Worm (Caenorhabditis elegans) whole organism, L4 larva: ENCODE data around the gene C26B9.1.

Source experiments
- F10B5.3 ChIP-seq: sonication (generic microtip); optimal IDR thresholded peaks from 2 replicates; lab custom pipeline; 2016; ENCODE audit warnings: mild to moderate bottlenecking, missing genetic modification characterization, missing compliant biosample characterization
- F49E8.2 ChIP-seq: sonication (generic microtip); optimal IDR thresholded peaks from 2 replicates; lab custom pipeline; 2016; ENCODE audit warnings: missing compliant biosample characterization, mild to moderate bottlenecking, missing genetic modification characterization, borderline replicate concordance
- R02D3.7 ChIP-seq: fragments of 150-350 bp; sonication (generic microtip); optimal IDR thresholded peaks from 3 replicates; lab custom pipeline; 2014; ENCODE audit warnings: missing biosample characterization, missing genetic modification characterization
- T26A8.4 ChIP-seq: fragments of 200-800 bp; sonication (Bioruptor generic); IDR thresholded peaks from 2 replicates; pipeline ENCODE4 v1.3.6; 2022; ENCODE audit warnings: missing genetic modification characterization, missing compliant biosample characterization
- Y105C5A.15 ChIP-seq: fragments of 200-800 bp; sonication (Bioruptor generic); IDR thresholded peaks from 2 replicates; pipeline ENCODE4 v1.3.6; 2022; ENCODE audit warnings: missing genetic modification characterization, missing compliant biosample characterization
- Y75B8A.6 ChIP-seq: fragments of 200-800 bp; sonication (Bioruptor generic); IDR thresholded peaks from 2 replicates; pipeline ENCODE4 v1.3.6; 2022; ENCODE audit warnings: missing genetic modification reagents, missing genetic modification characterization, missing compliant biosample characterization
- aha-1 ChIP-seq: fragments of 150-350 bp; peaks from one replicate; lab custom pipeline; 2014; ENCODE audit warnings: missing biosample characterization, missing genetic modification characterization
- ceh-20 ChIP-seq: fragments of 200-800 bp; sonication (Bioruptor generic); IDR thresholded peaks from 2 replicates; pipeline ENCODE4 v1.3.6; 2022; ENCODE audit warnings: missing genetic modification reagents, missing genetic modification characterization, missing compliant biosample characterization
- ctbp-1 ChIP-seq: fragments of 200-800 bp; sonication (Bioruptor generic); IDR thresholded peaks from 2 replicates; pipeline ENCODE4 v1.3.6; 2022; ENCODE audit warnings: missing genetic modification reagents, missing genetic modification characterization, missing compliant biosample characterization
- daf-12 ChIP-seq: fragments of 150-350 bp; optimal IDR thresholded peaks from 2 replicates; lab custom pipeline; 2014; ENCODE audit warnings: missing biosample characterization, missing genetic modification reagents, missing genetic modification characterization
- daf-16 ChIP-seq, 3 experiments: sonication (generic microtip); optimal IDR thresholded peaks; 2 replicates each; lab custom pipeline; 2016 to 2017; ENCODE audit warnings: missing genetic modification characterization in 3 of 3, missing genetic modification reagents in 3 of 3, mild to moderate bottlenecking in 2 of 3, missing compliant biosample characterization in 2 of 3, missing biosample characterization in 1 of 3, moderate library complexity in 1 of 3
- dmd-6 ChIP-seq: fragments of 200-800 bp; sonication (Bioruptor generic); IDR thresholded peaks from 2 replicates; pipeline ENCODE4 v1.3.6; 2022; ENCODE audit warnings: missing genetic modification reagents, missing genetic modification characterization, missing compliant biosample characterization
- dmd-9 ChIP-seq: fragments of 200-800 bp; sonication (Bioruptor generic); IDR thresholded peaks from 2 replicates; pipeline ENCODE4 v1.3.6; 2022; ENCODE audit warnings: missing genetic modification reagents, missing genetic modification characterization, missing compliant biosample characterization
- dpl-1 ChIP-seq: fragments of 150-350 bp; optimal IDR thresholded peaks from 2 replicates; lab custom pipeline; 2014; ENCODE audit warnings: missing biosample characterization, missing genetic modification reagents, missing genetic modification characterization
- dve-1 ChIP-seq: sonication (generic microtip); optimal IDR thresholded peaks from 2 replicates; lab custom pipeline; 2017; ENCODE audit warnings: antibody characterized with exemption, mild to moderate bottlenecking, missing genetic modification characterization, missing compliant biosample characterization; ENCODE audit not compliant: insufficient read depth
- fos-1 ChIP-seq: fragments of 150-350 bp; optimal IDR thresholded peaks from 2 replicates; lab custom pipeline; 2014; ENCODE audit warnings: missing biosample characterization, missing genetic modification characterization
- hif-1 ChIP-seq, 2 experiments: sonication (generic microtip); optimal IDR thresholded peaks; 2 replicates each; lab custom pipeline; 2016 to 2017; ENCODE audit warnings: missing compliant biosample characterization in 2 of 2, missing genetic modification characterization in 2 of 2, missing genetic modification reagents in 2 of 2, missing genotype in 2 of 2, mild to moderate bottlenecking in 1 of 2
- hlh-11 ChIP-seq: fragments of 200-800 bp; sonication (Bioruptor generic); optimal IDR thresholded peaks from 2 replicates; lab custom pipeline; 2018; ENCODE audit warnings: mild to moderate bottlenecking, missing genetic modification characterization, missing compliant biosample characterization
- hlh-30 ChIP-seq: sonication (generic microtip); optimal IDR thresholded peaks from 2 replicates; lab custom pipeline; 2017; ENCODE audit warnings: antibody characterized with exemption, mild to moderate bottlenecking, missing genetic modification characterization, missing compliant biosample characterization; ENCODE audit not compliant: insufficient read depth
- lin-13 ChIP-seq: fragments of 150-350 bp; optimal IDR thresholded peaks from 2 replicates; lab custom pipeline; 2014; ENCODE audit warnings: missing biosample characterization, missing genetic modification reagents, missing genetic modification characterization
- lin-15B ChIP-seq: fragments of 150-350 bp; sonication (generic microtip); optimal IDR thresholded peaks from 3 replicates; lab custom pipeline; 2014; ENCODE audit warnings: missing biosample characterization, missing genetic modification characterization
- lin-38 ChIP-seq: fragments of 200-800 bp; sonication (Bioruptor generic); IDR thresholded peaks from 2 replicates; pipeline ENCODE4 v1.3.6; 2022; ENCODE audit warnings: missing genetic modification reagents, missing genetic modification characterization, missing compliant biosample characterization
- lsy-2 ChIP-seq, 2 experiments: fragments of 150-350 bp in 1 of 2; sonication (generic microtip) in 1 of 2; optimal IDR thresholded peaks; 2 replicates each; lab custom pipeline; 2014 to 2017; ENCODE audit warnings: missing biosample characterization in 2 of 2, missing genetic modification characterization in 2 of 2
- madf-5 ChIP-seq, 2 experiments: fragments of 200-800 bp; sonication (Bioruptor generic); IDR thresholded peaks; 2 replicates each; pipeline ENCODE4 v1.3.6; 2022; ENCODE audit warnings: missing compliant biosample characterization in 2 of 2, missing genetic modification characterization in 2 of 2
- madf-9 ChIP-seq: fragments of 200-800 bp; sonication (Bioruptor generic); conservative IDR thresholded peaks from 2 replicates; pipeline ENCODE4 v1.3.6; 2022; ENCODE audit warnings: missing genetic modification reagents, missing genetic modification characterization, missing compliant biosample characterization
- mdl-1 ChIP-seq, 2 experiments: fragments of 150-350 bp in 1 of 2; sonication (generic microtip) in 1 of 2; optimal IDR thresholded peaks; 2 replicates each; lab custom pipeline; 2014 to 2017; ENCODE audit warnings: missing biosample characterization in 2 of 2, missing genetic modification characterization in 2 of 2
- mdt-29 ChIP-seq: fragments of 200-800 bp; sonication (Bioruptor generic); IDR thresholded peaks from 2 replicates; pipeline ENCODE4 v1.3.6; 2022; ENCODE audit warnings: missing genetic modification reagents, missing genetic modification characterization, missing compliant biosample characterization
- mep-1 ChIP-seq: fragments of 150-350 bp; sonication (generic microtip); optimal IDR thresholded peaks from 3 replicates; lab custom pipeline; 2014; ENCODE audit warnings: missing biosample characterization, missing genetic modification characterization
- mes-2 ChIP-seq: sonication (generic microtip); optimal IDR thresholded peaks from 2 replicates; lab custom pipeline; 2016; ENCODE audit warnings: missing genotype, mild to moderate bottlenecking, missing genetic modification characterization, missing compliant biosample characterization; ENCODE audit not compliant: poor library complexity, severe bottlenecking
- mxl-3 ChIP-seq: fragments of 200-800 bp; sonication (Bioruptor generic); optimal IDR thresholded peaks from 2 replicates; lab custom pipeline; 2018; ENCODE audit warnings: mild to moderate bottlenecking, missing genetic modification characterization, missing compliant biosample characterization
- nhr-25 ChIP-seq: sonication (generic microtip); optimal IDR thresholded peaks from 2 replicates; lab custom pipeline; 2017; ENCODE audit warnings: missing genetic modification characterization, mild to moderate bottlenecking, missing compliant biosample characterization, antibody characterized with exemption, moderate library complexity, borderline replicate concordance; ENCODE audit not compliant: insufficient read depth
- nhr-28 ChIP-seq: fragments of 150-350 bp; optimal IDR thresholded peaks from 2 replicates; lab custom pipeline; 2014; ENCODE audit warnings: missing biosample characterization, missing genetic modification characterization
- nhr-41 ChIP-seq: fragments of 200-800 bp; sonication (Bioruptor generic); IDR thresholded peaks from 2 replicates; pipeline ENCODE4 v1.3.6; 2022; ENCODE audit warnings: missing genetic modification reagents, missing genetic modification characterization, missing compliant biosample characterization
- nhr-6 ChIP-seq: fragments of 150-350 bp; optimal IDR thresholded peaks from 2 replicates; lab custom pipeline; 2014; ENCODE audit warnings: missing biosample characterization, missing genetic modification characterization
- nhr-77 ChIP-seq: fragments of 150-350 bp; optimal IDR thresholded peaks from 2 replicates; lab custom pipeline; 2014; ENCODE audit warnings: missing biosample characterization, missing genetic modification characterization
- pha-4 ChIP-seq, 2 experiments: fragments of 150-350 bp in 1 of 2; fragments of 200-800 bp in 1 of 2; sonication (Bioruptor generic) in 1 of 2; IDR thresholded peaks in 1 of 2; optimal IDR thresholded peaks in 1 of 2; 2 replicates each; pipeline versions ENCODE4 v1.3.6 to Lab custom; 2014 to 2022; ENCODE audit warnings: missing genetic modification characterization in 2 of 2, missing genetic modification reagents in 2 of 2, missing biosample characterization in 1 of 2, missing compliant biosample characterization in 1 of 2
- saeg-2 ChIP-seq: fragments of 200-800 bp; sonication (Bioruptor generic); IDR thresholded peaks from 2 replicates; pipeline ENCODE4 v1.3.6; 2022; ENCODE audit warnings: missing genetic modification reagents, missing genetic modification characterization, missing compliant biosample characterization
- sdz-12 ChIP-seq: fragments of 200-800 bp; sonication (Bioruptor generic); optimal IDR thresholded peaks from 2 replicates; lab custom pipeline; 2018; ENCODE audit warnings: mild to moderate bottlenecking, missing genetic modification characterization, missing compliant biosample characterization
- set-16 ChIP-seq: fragments of 200-800 bp; sonication (Bioruptor generic); IDR thresholded peaks from 2 replicates; pipeline ENCODE4 v1.3.6; 2022; ENCODE audit warnings: missing genetic modification reagents, missing genetic modification characterization, missing compliant biosample characterization
- skn-1 ChIP-seq: fragments of 150-350 bp; optimal IDR thresholded peaks from 2 replicates; lab custom pipeline; 2014; ENCODE audit warnings: missing biosample characterization, missing genetic modification characterization
- tag-97 ChIP-seq: fragments of 200-800 bp; sonication (Bioruptor generic); IDR thresholded peaks from 2 replicates; pipeline ENCODE4 v1.3.6; 2022; ENCODE audit warnings: missing genetic modification characterization, missing compliant biosample characterization
- unc-39 ChIP-seq: sonication (generic microtip); optimal IDR thresholded peaks from 2 replicates; lab custom pipeline; 2017; ENCODE audit warnings: missing biosample characterization, missing genetic modification characterization
- unc-62 ChIP-seq, 3 experiments: fragments of 150-350 bp in 1 of 3; sonication (generic microtip); optimal IDR thresholded peaks in 2 of 3; peaks in 1 of 3; 1 replicate in 1 of 3; 2 replicates in 2 of 3; lab custom pipeline; 2014 to 2017; ENCODE audit warnings: missing biosample characterization in 3 of 3, missing genetic modification characterization in 3 of 3, missing genetic modification reagents in 3 of 3, missing genotype in 1 of 3
- ztf-11 ChIP-seq: fragments of 150-350 bp; optimal IDR thresholded peaks from 2 replicates; lab custom pipeline; 2014; ENCODE audit warnings: missing biosample characterization, missing genetic modification characterization

C26B9.1 gene

DNA sequence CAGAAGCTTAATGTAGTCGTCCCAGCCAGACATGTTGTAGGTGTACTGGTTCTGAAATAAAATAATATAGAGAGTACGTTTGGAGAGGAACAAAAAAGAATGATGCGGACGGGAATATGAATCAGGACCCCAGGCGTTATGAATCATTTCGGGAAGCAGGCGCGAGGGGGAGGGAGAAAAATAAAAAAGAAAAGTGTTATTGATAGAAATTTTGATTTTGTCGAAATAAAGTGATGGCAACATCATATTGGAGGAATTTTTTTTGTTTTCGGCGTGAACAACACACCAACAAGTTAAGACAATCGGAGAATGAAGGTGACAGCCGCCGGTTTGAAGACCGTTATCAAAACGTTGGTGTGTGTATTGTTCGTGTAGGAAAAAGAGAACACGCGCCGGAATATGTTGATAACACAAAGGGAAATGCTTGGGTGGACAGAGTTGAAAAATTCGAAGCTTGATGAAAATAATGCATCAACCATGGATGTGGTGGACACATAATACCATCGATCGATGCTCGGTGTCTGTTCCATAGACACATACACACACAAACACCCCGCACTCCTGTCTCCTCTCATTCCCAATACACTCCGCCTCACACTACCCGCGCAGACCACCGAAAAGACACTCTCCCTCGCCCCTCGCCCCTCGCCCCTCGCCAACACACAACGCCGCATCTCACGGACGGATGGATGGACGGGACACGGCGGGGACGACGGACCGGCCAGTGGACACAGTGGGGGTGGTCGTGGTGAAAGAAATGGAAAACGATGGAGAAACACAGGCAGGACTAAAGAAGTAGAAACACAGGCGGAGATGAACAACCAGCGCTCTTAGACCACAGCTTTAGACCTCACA lies 9.9 kb downstream of the C26B9.1 start, which contains the start of gene pfn-2 (continued):
- TF ChIP-seq ctbp-1: 0 out of 2 replicates have a peak, but pooled peaks have one; percentile 13
- TF ChIP-seq mes-2 (tag; lab: Kevin White, UChicago): peak; percentile 31
- TF ChIP-seq aha-1 (tag; lab: Kevin White, UChicago): peak; percentile 98
- TF ChIP-seq dmd-9 (GFP tag; lab: Robert Waterston, UW): 0 out of 2 replicates have a peak, but pooled peaks have one; percentile 32
- no peak for TF ChIP-seq ztf-11 (tag; lab: Kevin White, UChicago)
- TF ChIP-seq lin-38 (GFP tag; lab: Robert Waterston, UW): no peak; the same call in 1 of the 2 replicates
- TF ChIP-seq dpl-1: no peak
- no peak for TF ChIP-seq daf-12 (tag; lab: Kevin White, UChicago)
- TF ChIP-seq nhr-77: no peak
- TF ChIP-seq nhr-41: no peak
- TF ChIP-seq nhr-6 (tag; lab: Kevin White, UChicago): no peak
- no peak for TF ChIP-seq unc-39 (tag; lab: Kevin White, UChicago)
- peak in 1 of 2 experiments; percentile 32 for TF ChIP-seq hif-1 (tag; optimal IDR thresholded peaks at IDR 0.05; lab: Kevin White, UChicago)
- TF ChIP-seq dve-1 (tag; lab: Kevin White, UChicago): peak; percentile 19
- TF ChIP-seq nhr-28: peak; percentile 38
- TF ChIP-seq mxl-3 (GFP tag; lab: Kevin White, UChicago): peak; percentile 85
- peak in 1 of 2 experiments; percentile 14 for TF ChIP-seq lsy-2 (tag; optimal IDR thresholded peaks at IDR 0.05; lab: Kevin White, UChicago)

DNA sequence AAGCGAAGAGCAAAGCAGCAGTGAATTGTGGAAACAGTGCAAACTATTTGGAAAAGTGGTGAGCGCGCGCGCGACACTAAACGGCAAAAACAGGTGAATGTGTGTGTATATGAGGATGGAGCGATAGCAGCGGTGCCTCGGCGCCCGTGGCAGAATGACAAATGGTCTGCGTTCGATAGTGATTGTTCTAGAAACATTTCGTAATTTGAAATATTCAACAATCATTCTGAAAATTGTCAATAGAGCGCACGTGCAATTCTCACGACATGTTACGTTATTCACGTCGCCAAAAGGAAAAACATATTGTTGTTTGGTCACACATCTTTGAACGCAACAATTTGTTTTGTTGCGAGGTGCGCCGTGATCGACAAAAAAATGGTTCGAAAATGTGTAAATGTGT lies 10.9 kb downstream of the C26B9.1 start:
- TF ChIP-seq lsy-2 (tag; optimal IDR thresholded peaks at IDR 0.05; lab: Kevin White, UChicago) (peak in 1 of 2 experiments; percentile 17), R02D3.7 (tag; lab: Kevin White, UChicago) (no peak), hlh-30 (tag; lab: Kevin White, UChicago) (peak; percentile 77), hlh-11 (tag; lab: Kevin White, UChicago) (peak; percentile 68), tag-97 (GFP tag; lab: Robert Waterston, UW) (no peak), Y105C5A.15 (GFP tag; lab: Robert Waterston, UW) (no peak), skn-1 (no peak), unc-62 (GFP tag; optimal IDR thresholded peaks at IDR 0.05 in 1 of 2; lab: Kevin White, UChicago) (no peak), unc-62 (tag; optimal IDR thresholded peaks at IDR 0.05; lab: Kevin White, UChicago) (no peak), madf-5 (GFP tag; IDR thresholded peaks at IDR 0.05; lab: Robert Waterston, UW) (no peak), lin-13 (GFP tag; lab: Kevin White, UChicago) (peak; percentile 18), mdl-1 (tag; optimal IDR thresholded peaks at IDR 0.05; lab: Kevin White, UChicago) (peak in 1 of 2 experiments; percentile 4), madf-9 (no peak), sdz-12 (GFP tag; lab: Kevin White, UChicago) (no peak), nhr-25 (tag; lab: Kevin White, UChicago) (no peak), daf-16 (GFP tag; optimal IDR thresholded peaks at IDR 0.05; lab: Kevin White, UChicago) (no peak), daf-16 (tag; optimal IDR thresholded peaks at IDR 0.05; lab: Kevin White, UChicago) (peak; percentile 97), aha-1 (tag; lab: Kevin White, UChicago) (peak; percentile 100), pha-4 (GFP tag; IDR thresholded peaks at IDR 0.05; lab: Robert Waterston, UW) (no peak), pha-4 (tag; optimal IDR thresholded peaks at IDR 0.05; lab: Kevin White, UChicago) (peak; percentile 44), hif-1 (tag; optimal IDR thresholded peaks at IDR 0.05; lab: Kevin White, UChicago) (peak; percentile 46 to 98), F10B5.3 (tag; lab: Kevin White, UChicago) (no peak), nhr-28 (peak; percentile 14), fos-1 (tag; lab: Kevin White, UChicago) (no peak), T26A8.4 (GFP tag; lab: Robert Waterston, UW) (0 out of 2 replicates have a peak, but pooled peaks have one; percentile 9), set-16 (no peak), mep-1 (tag; lab: Kevin White, UChicago) (peak; percentile 45), mdt-29 (GFP tag; lab: Robert Waterston, UW) (peak; percentile 35; the same call in 1 of the 2 replicates), dmd-9 (GFP tag; lab: Robert Waterston, UW) (no peak), saeg-2 (GFP tag; lab: Robert Waterston, UW) (no peak), F49E8.2 (tag; lab: Kevin White, UChicago) (no peak), dmd-6 (peak; percentile 57), Y75B8A.6 (0 out of 2 replicates have a peak, but pooled peaks have one; percentile 30), dve-1 (tag; lab: Kevin White, UChicago) (peak; percentile 62), ceh-20 (no peak), lin-15B (no peak)
